In genomic region chrX:10786443-10787097, dm6 we compare ENCODE assay signal across 1 fruit fly cellular context.
A peak's percentile ranks its signal among the peaks of the same experiment; 100 is the strongest.
TF ChIP-seq lines count a peak whose summit lies in the region.

Gene Ant2 (minus strand): TSS chrX:10786907.
Gene sesB (minus strand): TSS chrX:10786958.

TF ChIP-seq in whole organism, embryonic, 481 proteins besides CTCF, POLR2A, EP300 and RAD21 (continued from another document and continues in another):
- no peak for TF ChIP-seq br (optimal IDR thresholded peaks at IDR 0.05; lab: Kevin White, UChicago)
- no peak for TF ChIP-seq sisA (GFP tag; IDR thresholded peaks at IDR 0.05; lab: Robert Waterston, UW)
- peak; percentile 27 for TF ChIP-seq Lhr (GFP tag; optimal IDR thresholded peaks at IDR 0.05; lab: Kevin White, UChicago)
- peak; percentile 55 for TF ChIP-seq tna (GFP tag; IDR thresholded peaks at IDR 0.05; lab: Robert Waterston, UW; ENCODE audit: partially characterized antibody)
- no peak for TF ChIP-seq CG31388 (GFP tag; optimal IDR thresholded peaks at IDR 0.05; lab: Kevin White, UChicago)
- no peak for TF ChIP-seq pb (GFP tag; optimal IDR thresholded peaks at IDR 0.05; lab: Kevin White, UChicago)
- TF ChIP-seq CG3163 (GFP tag; optimal IDR thresholded peaks at IDR 0.05; lab: Kevin White, UChicago), result no peak
- TF ChIP-seq ash1 (GFP tag; optimal IDR thresholded peaks at IDR 0.05; lab: Kevin White, UChicago), result no peak
- TF ChIP-seq nerfin-2 (GFP tag; IDR thresholded peaks at IDR 0.05; lab: Robert Waterston, UW; ENCODE audit: partially characterized antibody), result no peak
- no peak for TF ChIP-seq Drgx (GFP tag; IDR thresholded peaks at IDR 0.05; lab: Robert Waterston, UW)
- TF ChIP-seq Hr3 (GFP tag; optimal IDR thresholded peaks at IDR 0.05; lab: Kevin White, UChicago), result no peak
- TF ChIP-seq CG1602 (GFP tag; optimal IDR thresholded peaks at IDR 0.05; lab: Kevin White, UChicago), result no peak
- TF ChIP-seq CG5180 (GFP tag; optimal IDR thresholded peaks at IDR 0.05; lab: Kevin White, UChicago), result no peak
- TF ChIP-seq CG4404 (GFP tag; IDR thresholded peaks at IDR 0.05; lab: Robert Waterston, UW), result no peak
- no peak for TF ChIP-seq slp2 (GFP tag; optimal IDR thresholded peaks at IDR 0.05; lab: Kevin White, UChicago)
- no peak for TF ChIP-seq nerfin-1 (tag; optimal IDR thresholded peaks at IDR 0.05; lab: Kevin White, UChicago)
- TF ChIP-seq da (GFP tag; optimal IDR thresholded peaks at IDR 0.05; lab: Kevin White, UChicago), result no peak
- no peak for TF ChIP-seq ken (GFP tag; IDR thresholded peaks at IDR 0.05; lab: Robert Waterston, UW)
- no peak for TF ChIP-seq CG8944 (GFP tag; optimal IDR thresholded peaks at IDR 0.05; lab: Kevin White, UChicago)
- TF ChIP-seq CG4820 (GFP tag; optimal IDR thresholded peaks at IDR 0.05; lab: Kevin White, UChicago), result no peak
- peak; percentile 43 for TF ChIP-seq CG15514 (GFP tag; optimal IDR thresholded peaks at IDR 0.05; lab: Kevin White, UChicago)
- TF ChIP-seq Ets97D (GFP tag; optimal IDR thresholded peaks at IDR 0.05; lab: Kevin White, UChicago), result no peak
- TF ChIP-seq CG14014 (GFP tag; IDR thresholded peaks at IDR 0.05; lab: Robert Waterston, UW), result no peak
- TF ChIP-seq CG12155 (GFP tag; optimal IDR thresholded peaks at IDR 0.05; lab: Kevin White, UChicago), result no peak
- TF ChIP-seq CG6254 (GFP tag; optimal IDR thresholded peaks at IDR 0.05; lab: Kevin White, UChicago), result no peak
- no peak for TF ChIP-seq crp (GFP tag; optimal IDR thresholded peaks at IDR 0.05; lab: Kevin White, UChicago)
- no peak for TF ChIP-seq fd102C (GFP tag; optimal IDR thresholded peaks at IDR 0.05; lab: Kevin White, UChicago)
- no peak for TF ChIP-seq CG8388 (GFP tag; optimal IDR thresholded peaks at IDR 0.05; lab: Kevin White, UChicago)
- no peak; the same call in 1 of the 2 replicates for TF ChIP-seq sob (GFP tag; IDR thresholded peaks at IDR 0.05; lab: Robert Waterston, UW)
- TF ChIP-seq CG10321 (GFP tag; IDR thresholded peaks at IDR 0.05; lab: Robert Waterston, UW), result no peak
- no peak for TF ChIP-seq CG4328 (GFP tag; optimal IDR thresholded peaks at IDR 0.05; lab: Kevin White, UChicago)
- TF ChIP-seq unc-4 (GFP tag; IDR thresholded peaks at IDR 0.05; lab: Robert Waterston, UW; ENCODE audit: partially characterized antibody), result peak; percentile 75
- TF ChIP-seq Adf1 (GFP tag; IDR thresholded peaks at IDR 0.05; lab: Robert Waterston, UW), result no peak
- TF ChIP-seq Dek (tag; optimal IDR thresholded peaks at IDR 0.05; lab: Kevin White, UChicago), result no peak
- no peak for TF ChIP-seq NC2β (GFP tag; optimal IDR thresholded peaks at IDR 0.05; lab: Kevin White, UChicago)
- TF ChIP-seq CG17912 (GFP tag; optimal IDR thresholded peaks at IDR 0.05; lab: Kevin White, UChicago), result no peak
- no peak for TF ChIP-seq CG4854 (GFP tag; optimal IDR thresholded peaks at IDR 0.05; lab: Kevin White, UChicago)
- no peak for TF ChIP-seq CG18599 (GFP tag; optimal IDR thresholded peaks at IDR 0.05; lab: Kevin White, UChicago)
- no peak for TF ChIP-seq Sin3A (optimal IDR thresholded peaks at IDR 0.05; lab: Kevin White, UChicago)
- no peak for TF ChIP-seq CG10366 (GFP tag; IDR thresholded peaks at IDR 0.05; lab: Robert Waterston, UW)
- TF ChIP-seq Hand (GFP tag; optimal IDR thresholded peaks at IDR 0.05; lab: Kevin White, UChicago), result no peak
- no peak for TF ChIP-seq dmrt99B (tag; optimal IDR thresholded peaks at IDR 0.05; lab: Kevin White, UChicago)
- no peak for TF ChIP-seq NK7.1 (GFP tag; optimal IDR thresholded peaks at IDR 0.05; lab: Kevin White, UChicago)
- TF ChIP-seq vnd (GFP tag; IDR thresholded peaks at IDR 0.05; lab: Robert Waterston, UW; ENCODE audit: partially characterized antibody), result peak; percentile 71
- no peak for TF ChIP-seq ranshi (GFP tag; IDR thresholded peaks at IDR 0.05; lab: Robert Waterston, UW)
- TF ChIP-seq org-1 (GFP tag; optimal IDR thresholded peaks at IDR 0.05; lab: Kevin White, UChicago), result no peak
- no peak for TF ChIP-seq HLHmδ (GFP tag; optimal IDR thresholded peaks at IDR 0.05; lab: Kevin White, UChicago)
- TF ChIP-seq Hr78 (GFP tag; optimal IDR thresholded peaks at IDR 0.05; lab: Kevin White, UChicago), result no peak
- TF ChIP-seq CG16779 (GFP tag; IDR thresholded peaks at IDR 0.05; lab: Robert Waterston, UW), result no peak
- no peak for TF ChIP-seq Mrtf (GFP tag; IDR thresholded peaks at IDR 0.05; lab: Robert Waterston, UW)
- no peak for TF ChIP-seq kni (GFP tag; optimal IDR thresholded peaks at IDR 0.05; lab: Kevin White, UChicago)
- TF ChIP-seq ap (GFP tag; IDR thresholded peaks at IDR 0.05; lab: Robert Waterston, UW), result no peak
- no peak for TF ChIP-seq CG6689 (GFP tag; IDR thresholded peaks at IDR 0.05; lab: Robert Waterston, UW)
- TF ChIP-seq zfh1 (GFP tag; IDR thresholded peaks at IDR 0.05; lab: Robert Waterston, UW), result no peak
- no peak for TF ChIP-seq Hr51 (GFP tag; optimal IDR thresholded peaks at IDR 0.05; lab: Kevin White, UChicago)
- TF ChIP-seq CG17829 (tag; optimal IDR thresholded peaks at IDR 0.05; lab: Kevin White, UChicago), result no peak
- no peak for TF ChIP-seq Bteb2 (GFP tag; optimal IDR thresholded peaks at IDR 0.05; lab: Kevin White, UChicago)
- no peak for TF ChIP-seq hth (optimal IDR thresholded peaks at IDR 0.05; lab: Kevin White, UChicago)
- no peak for TF ChIP-seq CG4424 (GFP tag; optimal IDR thresholded peaks at IDR 0.05; lab: Kevin White, UChicago)
- no peak for TF ChIP-seq grau (tag; optimal IDR thresholded peaks at IDR 0.05; lab: Kevin White, UChicago)
- peak; percentile 39; the same call in 1 of the 4 replicates for TF ChIP-seq chinmo (GFP tag; IDR thresholded peaks at IDR 0.05; lab: Robert Waterston, UW; ENCODE audit: partially characterized antibody)
- no peak for TF ChIP-seq z (GFP tag; IDR thresholded peaks at IDR 0.05; lab: Robert Waterston, UW)
- peak; percentile 80 for TF ChIP-seq Sry-δ (GFP tag; optimal IDR thresholded peaks at IDR 0.05; lab: Kevin White, UChicago)
- TF ChIP-seq CG13775 (GFP tag; optimal IDR thresholded peaks at IDR 0.05; lab: Kevin White, UChicago), result no peak
- no peak for TF ChIP-seq CG1529 (GFP tag; optimal IDR thresholded peaks at IDR 0.05; lab: Kevin White, UChicago)
- no peak for TF ChIP-seq p53 (GFP tag; optimal IDR thresholded peaks at IDR 0.05; lab: Kevin White, UChicago)
- no peak for TF ChIP-seq CrebB (tag; optimal IDR thresholded peaks at IDR 0.05; lab: Kevin White, UChicago)
- no peak for TF ChIP-seq CG12104 (GFP tag; optimal IDR thresholded peaks at IDR 0.05; lab: Kevin White, UChicago)
- TF ChIP-seq Atf-2 (GFP tag; optimal IDR thresholded peaks at IDR 0.05; lab: Kevin White, UChicago), result no peak
- no peak for TF ChIP-seq bsh (GFP tag; optimal IDR thresholded peaks at IDR 0.05; lab: Kevin White, UChicago)
- no peak for TF ChIP-seq so (GFP tag; IDR thresholded peaks at IDR 0.05; lab: Robert Waterston, UW)
- peak; percentile 43 for TF ChIP-seq CG34224 (GFP tag; IDR thresholded peaks at IDR 0.05; lab: Robert Waterston, UW; ENCODE audit: partially characterized antibody)
- TF ChIP-seq CG30431 (GFP tag; optimal IDR thresholded peaks at IDR 0.05; lab: Kevin White, UChicago), result no peak
- no peak for TF ChIP-seq gro (GFP tag; optimal IDR thresholded peaks at IDR 0.05; lab: Kevin White, UChicago)
- TF ChIP-seq CG8765 (GFP tag; IDR thresholded peaks at IDR 0.05; lab: Robert Waterston, UW), result no peak
- TF ChIP-seq CG10431 (GFP tag; optimal IDR thresholded peaks at IDR 0.05; lab: Kevin White, UChicago), result no peak
- no peak for TF ChIP-seq CG15696 (tag; optimal IDR thresholded peaks at IDR 0.05; lab: Kevin White, UChicago)
- no peak for TF ChIP-seq CG2875 (GFP tag; optimal IDR thresholded peaks at IDR 0.05; lab: Kevin White, UChicago)
- no peak for TF ChIP-seq CG30403 (GFP tag; optimal IDR thresholded peaks at IDR 0.05; lab: Kevin White, UChicago)
- 0 out of 2 replicates have a peak, but pooled peaks have one; percentile 12 for TF ChIP-seq wdn (GFP tag; IDR thresholded peaks at IDR 0.05; lab: Robert Waterston, UW)
- no peak for TF ChIP-seq twi (tag; optimal IDR thresholded peaks at IDR 0.05; lab: Kevin White, UChicago)
- peak; percentile 84 for TF ChIP-seq Opbp (GFP tag; IDR thresholded peaks at IDR 0.05; lab: Robert Waterston, UW; ENCODE audit: partially characterized antibody)
- TF ChIP-seq sens-2 (GFP tag; IDR thresholded peaks at IDR 0.05; lab: Robert Waterston, UW), result no peak
- no peak for TF ChIP-seq YL-1 (GFP tag; optimal IDR thresholded peaks at IDR 0.05; lab: Kevin White, UChicago)
- TF ChIP-seq CG17361 (GFP tag; IDR thresholded peaks at IDR 0.05; lab: Robert Waterston, UW), result no peak
- no peak for TF ChIP-seq lbe (GFP tag; optimal IDR thresholded peaks at IDR 0.05; lab: Kevin White, UChicago)
- TF ChIP-seq MTF-1 (GFP tag; optimal IDR thresholded peaks at IDR 0.05; lab: Kevin White, UChicago; ENCODE audit: borderline replicate concordance), result no peak
- TF ChIP-seq Med (GFP tag; lab: Kevin White, UChicago), result no peak
- TF ChIP-seq BEAF-32 (GFP tag; optimal IDR thresholded peaks at IDR 0.05; lab: Kevin White, UChicago), result peak; percentile 81
- no peak for TF ChIP-seq tap (tag; optimal IDR thresholded peaks at IDR 0.05; lab: Kevin White, UChicago)
- TF ChIP-seq Elba2 (GFP tag; optimal IDR thresholded peaks at IDR 0.05; lab: Kevin White, UChicago), result no peak
- no peak for TF ChIP-seq CG14965 (GFP tag; optimal IDR thresholded peaks at IDR 0.05; lab: Kevin White, UChicago; ENCODE audit: borderline replicate concordance)
- no peak for TF ChIP-seq Hmr (GFP tag; optimal IDR thresholded peaks at IDR 0.05; lab: Kevin White, UChicago)
- TF ChIP-seq CG10979 (tag; optimal IDR thresholded peaks at IDR 0.05; lab: Kevin White, UChicago), result no peak
- no peak for TF ChIP-seq pan (optimal IDR thresholded peaks at IDR 0.05; lab: Kevin White, UChicago)
- no peak for TF ChIP-seq pan (GFP tag; optimal IDR thresholded peaks at IDR 0.05 in 1 of 2, IDR thresholded peaks at IDR 0.05 in 1 of 2)
- TF ChIP-seq Hey (tag; optimal IDR thresholded peaks at IDR 0.05; lab: Kevin White, UChicago), result no peak
- no peak for TF ChIP-seq CG11247 (GFP tag; IDR thresholded peaks at IDR 0.05; lab: Robert Waterston, UW)
- TF ChIP-seq CG2129 (GFP tag; IDR thresholded peaks at IDR 0.05; lab: Robert Waterston, UW; ENCODE audit: partially characterized antibody), result peak; percentile 53
- TF ChIP-seq CG13287 (GFP tag; IDR thresholded peaks at IDR 0.05; lab: Robert Waterston, UW; ENCODE audit: partially characterized antibody), result peak; percentile 75
- no peak; the same call in 1 of the 2 replicates for TF ChIP-seq amos (GFP tag; IDR thresholded peaks at IDR 0.05; lab: Robert Waterston, UW; ENCODE audit: partially characterized antibody)
- no peak for TF ChIP-seq CG12659 (GFP tag; optimal IDR thresholded peaks at IDR 0.05; lab: Kevin White, UChicago)
- no peak for TF ChIP-seq pho (GFP tag; optimal IDR thresholded peaks at IDR 0.05; lab: Kevin White, UChicago)
- peak; percentile 0 for TF ChIP-seq CG10267 (tag; optimal IDR thresholded peaks at IDR 0.05; lab: Kevin White, UChicago)
- TF ChIP-seq esg (GFP tag; conservative IDR thresholded peaks at IDR 0.05; lab: Robert Waterston, UW), result no peak
- no peak for TF ChIP-seq CG11695 (GFP tag; IDR thresholded peaks at IDR 0.05; lab: Robert Waterston, UW)
- no peak for TF ChIP-seq HHEX (GFP tag; optimal IDR thresholded peaks at IDR 0.05; lab: Kevin White, UChicago)
- TF ChIP-seq schlank (tag; optimal IDR thresholded peaks at IDR 0.05; lab: Kevin White, UChicago), result no peak
- TF ChIP-seq vvl (GFP tag; IDR thresholded peaks at IDR 0.05; lab: Robert Waterston, UW), result no peak
- TF ChIP-seq CG10959 (GFP tag; IDR thresholded peaks at IDR 0.05; lab: Robert Waterston, UW), result no peak
- TF ChIP-seq mirr (GFP tag; optimal IDR thresholded peaks at IDR 0.05; lab: Kevin White, UChicago), result no peak
- TF ChIP-seq shn (GFP tag; optimal IDR thresholded peaks at IDR 0.05; lab: Kevin White, UChicago), result no peak
- no peak for TF ChIP-seq trem (tag; optimal IDR thresholded peaks at IDR 0.05; lab: Kevin White, UChicago)
- peak; percentile 75 for TF ChIP-seq pzg (GFP tag; optimal IDR thresholded peaks at IDR 0.05; lab: Kevin White, UChicago)
- TF ChIP-seq CG7963 (GFP tag; IDR thresholded peaks at IDR 0.05; lab: Robert Waterston, UW; ENCODE audit: partially characterized antibody), result no peak
- TF ChIP-seq rib (GFP tag; IDR thresholded peaks at IDR 0.05; lab: Robert Waterston, UW), result no peak
- TF ChIP-seq CG4617 (GFP tag; optimal IDR thresholded peaks at IDR 0.05; lab: Kevin White, UChicago; ENCODE audit: borderline replicate concordance), result no peak
- TF ChIP-seq CG9932 (GFP tag; IDR thresholded peaks at IDR 0.05; lab: Robert Waterston, UW), result no peak
- TF ChIP-seq chn (GFP tag; optimal IDR thresholded peaks at IDR 0.05; lab: Kevin White, UChicago), result no peak
- TF ChIP-seq MBD-R2 (GFP tag; IDR thresholded peaks at IDR 0.05; lab: Robert Waterston, UW), result no peak; the same call in 1 of the 2 replicates
- TF ChIP-seq CG15269 (tag; optimal IDR thresholded peaks at IDR 0.05; lab: Kevin White, UChicago), result peak; percentile 3
- no peak for TF ChIP-seq CG7556 (GFP tag; optimal IDR thresholded peaks at IDR 0.05; lab: Kevin White, UChicago)
- no peak for TF ChIP-seq Deaf1 (tag; optimal IDR thresholded peaks at IDR 0.05; lab: Kevin White, UChicago)
- TF ChIP-seq row (GFP tag; IDR thresholded peaks at IDR 0.05; lab: Robert Waterston, UW), result peak; percentile 42
- no peak for TF ChIP-seq CG33557 (GFP tag; optimal IDR thresholded peaks at IDR 0.05; lab: Kevin White, UChicago)
- no peak for TF ChIP-seq Hmx (GFP tag; optimal IDR thresholded peaks at IDR 0.05; lab: Kevin White, UChicago)
- no peak for TF ChIP-seq Neu2 (GFP tag; optimal IDR thresholded peaks at IDR 0.05; lab: Kevin White, UChicago; ENCODE audit: borderline replicate concordance)
- no peak for TF ChIP-seq abd-A (tag; optimal IDR thresholded peaks at IDR 0.05; lab: Kevin White, UChicago)
- no peak for TF ChIP-seq pita (GFP tag; optimal IDR thresholded peaks at IDR 0.05; lab: Kevin White, UChicago)
- TF ChIP-seq CG13624 (GFP tag; optimal IDR thresholded peaks at IDR 0.05; lab: Kevin White, UChicago), result no peak
- no peak for TF ChIP-seq CG9437 (GFP tag; optimal IDR thresholded peaks at IDR 0.05; lab: Kevin White, UChicago)
- no peak for TF ChIP-seq gsb (GFP tag; IDR thresholded peaks at IDR 0.05; lab: Robert Waterston, UW)
- no peak for TF ChIP-seq lmd (GFP tag; IDR thresholded peaks at IDR 0.05; lab: Robert Waterston, UW)
- no peak for TF ChIP-seq CG13296 (GFP tag; optimal IDR thresholded peaks at IDR 0.05; lab: Kevin White, UChicago)
- TF ChIP-seq CG15073 (GFP tag; optimal IDR thresholded peaks at IDR 0.05; lab: Kevin White, UChicago), result no peak
- TF ChIP-seq CG11504 (tag; optimal IDR thresholded peaks at IDR 0.05; lab: Kevin White, UChicago), result no peak
- peak; percentile 76 for TF ChIP-seq knrl (GFP tag; IDR thresholded peaks at IDR 0.05; lab: Robert Waterston, UW; ENCODE audit: partially characterized antibody)
